Fruit fly (Drosophila melanogaster) whole organism, embryonic: ENCODE data around the gene Appl.

ENCODE experiments used
- Aef1 ChIP-seq: fragments of 200-800 bp; sonication (Bioruptor generic); IDR thresholded peaks from 3 replicates; pipeline ENCODE4 v1.3.6; 2022; ENCODE audit warnings: missing biosample characterization, missing genetic modification characterization
- Atf6 ChIP-seq: fragments of 200-800 bp; sonication (Bioruptor generic); IDR thresholded peaks from 2 replicates; pipeline ENCODE4 v1.3.6; 2022; ENCODE audit warnings: missing biosample characterization, missing genetic modification characterization
- Awh ChIP-seq: fragments of 200-800 bp; sonication (Bioruptor generic); IDR thresholded peaks from 2 replicates; pipeline ENCODE4, ENCODE4 v1.3.6; 2022; ENCODE audit warnings: missing biosample characterization, missing genetic modification characterization
- B-H2 ChIP-seq: fragments of 200-800 bp; sonication (Bioruptor generic); optimal IDR thresholded peaks from 2 replicates; lab custom pipeline; 2018; ENCODE audit warnings: missing biosample characterization, mild to moderate bottlenecking, missing genetic modification characterization
- CG10565 ChIP-seq: fragments of 200-800 bp; sonication (Bioruptor generic); optimal IDR thresholded peaks from 3 replicates; lab custom pipeline; 2016; ENCODE audit warnings: missing biosample characterization, mild to moderate bottlenecking, missing genetic modification characterization
- CG13123 ChIP-seq: fragments of 200-800 bp; sonication (Bioruptor generic); optimal IDR thresholded peaks from 2 replicates; lab custom pipeline; 2016; ENCODE audit warnings: missing biosample characterization, missing genetic modification characterization
- CG14050 ChIP-seq: fragments of 200-800 bp; sonication (Bioruptor generic); IDR thresholded peaks from 3 replicates; pipeline ENCODE4 v1.3.6; 2022; ENCODE audit warnings: missing biosample characterization, missing genetic modification characterization
- CG17385 ChIP-seq: fragments of 200-800 bp; sonication (Bioruptor generic); optimal IDR thresholded peaks from 3 replicates; lab custom pipeline; 2018; ENCODE audit warnings: missing biosample characterization, mild to moderate bottlenecking, missing genetic modification characterization
- CG30020 ChIP-seq: fragments of 200-800 bp; optimal IDR thresholded peaks from 2 replicates; lab custom pipeline; 2019; ENCODE audit warnings: missing biosample characterization, mild to moderate bottlenecking, missing genetic modification characterization, moderate library complexity
- CG30403 ChIP-seq: fragments of 200-800 bp; sonication (Bioruptor generic); optimal IDR thresholded peaks from 3 replicates; lab custom pipeline; 2016; ENCODE audit warnings: missing biosample characterization, missing genetic modification characterization
- CG3163 ChIP-seq: fragments of 200-800 bp; sonication (Bioruptor generic); optimal IDR thresholded peaks from 3 replicates; lab custom pipeline; 2016; ENCODE audit warnings: missing biosample characterization, missing genetic modification characterization
- CG4424 ChIP-seq: fragments of 200-800 bp; sonication (Bioruptor generic); optimal IDR thresholded peaks from 3 replicates; lab custom pipeline; 2016; ENCODE audit warnings: missing biosample characterization, missing genetic modification characterization
- CG7357 ChIP-seq: fragments of 200-800 bp; sonication (Bioruptor generic); IDR thresholded peaks from 3 replicates; pipeline ENCODE4 v1.3.6; 2022; ENCODE audit warnings: missing biosample characterization, missing genetic modification characterization
- CG7372 ChIP-seq: fragments of 200-800 bp; sonication (Bioruptor generic); IDR thresholded peaks from 2 replicates; pipeline ENCODE4 v1.3.6; 2022; ENCODE audit warnings: missing biosample characterization, missing genetic modification characterization
- CG8924 ChIP-seq: fragments of 200-800 bp; optimal IDR thresholded peaks from 3 replicates; lab custom pipeline; 2019; ENCODE audit warnings: missing biosample characterization, mild to moderate bottlenecking, missing genetic modification characterization, moderate library complexity
- CG9437 ChIP-seq: fragments of 200-800 bp; sonication (Bioruptor generic); optimal IDR thresholded peaks from 2 replicates; lab custom pipeline; 2018; ENCODE audit warnings: missing biosample characterization, mild to moderate bottlenecking, missing genetic modification characterization
- CG9609 ChIP-seq: fragments of 200-800 bp; sonication (Bioruptor generic); optimal IDR thresholded peaks from 3 replicates; lab custom pipeline; 2016; ENCODE audit warnings: missing biosample characterization, missing genetic modification characterization
- CG9797 ChIP-seq: fragments of 200-800 bp; sonication (Bioruptor generic); optimal IDR thresholded peaks from 3 replicates; lab custom pipeline; 2018; ENCODE audit warnings: missing biosample characterization, mild to moderate bottlenecking, missing genetic modification characterization
- HLH54F ChIP-seq: fragments of 200-800 bp; sonication (Bioruptor generic); optimal IDR thresholded peaks from 3 replicates; lab custom pipeline; 2016; ENCODE audit warnings: missing biosample characterization, missing genetic modification characterization
- Kr ChIP-seq: fragments of 200-800 bp; sonication (Bioruptor generic); optimal IDR thresholded peaks from 2 replicates; lab custom pipeline; 2017; ENCODE audit warnings: missing biosample characterization, mild to moderate bottlenecking, missing genetic modification characterization
- Mes4 ChIP-seq: fragments of 200-800 bp; sonication (Bioruptor generic); optimal IDR thresholded peaks from 2 replicates; lab custom pipeline; 2016; ENCODE audit warnings: missing biosample characterization, missing genetic modification characterization
- NfI ChIP-seq: fragments of 200-800 bp; sonication (Bioruptor generic); optimal IDR thresholded peaks from 3 replicates; lab custom pipeline; 2018; ENCODE audit warnings: missing biosample characterization, mild to moderate bottlenecking, missing genetic modification characterization, moderate library complexity
- Oaz ChIP-seq: fragments of 200-800 bp; sonication (Bioruptor generic); IDR thresholded peaks from 2 replicates; pipeline ENCODE4 v1.3.6; 2022; ENCODE audit warnings: missing biosample characterization, missing genetic modification characterization
- Opbp ChIP-seq: fragments of 200-800 bp; sonication (Bioruptor generic); IDR thresholded peaks from 3 replicates; pipeline ENCODE4 v1.3.6; 2022; ENCODE audit warnings: missing biosample characterization, missing genetic modification characterization; ENCODE audit not compliant: partially characterized antibody
- PHDP ChIP-seq: fragments of 200-800 bp; sonication (Bioruptor generic); optimal IDR thresholded peaks from 3 replicates; lab custom pipeline; 2018; ENCODE audit warnings: missing biosample characterization, mild to moderate bottlenecking, missing genetic modification characterization, moderate library complexity
- Sox102F ChIP-seq: fragments of 200-800 bp; sonication (Bioruptor generic); optimal IDR thresholded peaks from 2 replicates; lab custom pipeline; 2018; ENCODE audit warnings: missing biosample characterization, mild to moderate bottlenecking, missing genetic modification characterization, moderate library complexity
- Trl ChIP-seq, 3 experiments: fragments of >200 bp in 2 of 3; fragments of 200-800 bp in 1 of 3; sonication (Bioruptor generic) in 1 of 3; optimal IDR thresholded peaks; 2 replicates in 1 of 3; 3 replicates in 2 of 3; lab custom pipeline; 2016 to 2017; ENCODE audit warnings: missing biosample characterization in 1 of 3, missing genetic modification characterization in 1 of 3
- aop ChIP-seq: fragments of 200-800 bp; sonication (Bioruptor generic); IDR thresholded peaks from 2 replicates; pipeline ENCODE4 v1.3.6; 2022; ENCODE audit warnings: missing biosample characterization, missing genetic modification characterization
- ara ChIP-seq: fragments of 200-800 bp; sonication (Bioruptor generic); IDR thresholded peaks from 2 replicates; pipeline ENCODE4 v1.3.6; 2022; ENCODE audit warnings: missing biosample characterization, missing genetic modification characterization
- ato ChIP-seq: fragments of 200-800 bp; sonication (Bioruptor generic); IDR thresholded peaks from 2 replicates; pipeline ENCODE4 v1.3.6; 2022; ENCODE audit warnings: missing biosample characterization, missing genetic modification characterization; ENCODE audit not compliant: partially characterized antibody
- bigmax ChIP-seq: fragments of 200-800 bp; sonication (Bioruptor generic); optimal IDR thresholded peaks from 2 replicates; lab custom pipeline; 2018; ENCODE audit warnings: missing biosample characterization, mild to moderate bottlenecking, missing genetic modification characterization
- bowl ChIP-seq: fragments of 200-800 bp; sonication (Bioruptor generic); IDR thresholded peaks from 2 replicates; pipeline ENCODE4 v1.3.6; 2022; ENCODE audit warnings: missing biosample characterization, missing genetic modification characterization
- crol ChIP-seq: fragments of 200-800 bp; sonication (Bioruptor generic); IDR thresholded peaks from 2 replicates; pipeline ENCODE4 v1.3.6; 2022; ENCODE audit warnings: missing biosample characterization, missing genetic modification characterization
- dmrt99B ChIP-seq: fragments of 200-800 bp; sonication (Bioruptor generic); optimal IDR thresholded peaks from 2 replicates; lab custom pipeline; 2018; ENCODE audit warnings: missing biosample characterization, mild to moderate bottlenecking, missing genetic modification characterization, moderate library complexity
- dysf ChIP-seq: fragments of 200-800 bp; sonication (Bioruptor generic); IDR thresholded peaks from 3 replicates; pipeline ENCODE4 v1.3.6; 2022; ENCODE audit warnings: missing biosample characterization, missing genetic modification characterization
- exex ChIP-seq: fragments of 200-800 bp; sonication (Bioruptor generic); optimal IDR thresholded peaks from 4 replicates; lab custom pipeline; 2018; ENCODE audit warnings: missing biosample characterization, mild to moderate bottlenecking, missing genetic modification characterization, moderate library complexity
- grn ChIP-seq: fragments of 200-800 bp; sonication (Bioruptor generic); optimal IDR thresholded peaks from 3 replicates; lab custom pipeline; 2017; ENCODE audit warnings: missing biosample characterization, missing genetic modification characterization
- jumu ChIP-seq: fragments of 200-800 bp; sonication (Bioruptor generic); optimal IDR thresholded peaks from 3 replicates; lab custom pipeline; 2016; ENCODE audit warnings: missing biosample characterization, missing genetic modification characterization
- luna ChIP-seq: fragments of 200-800 bp; sonication (Bioruptor generic); optimal IDR thresholded peaks from 2 replicates; lab custom pipeline; 2016; ENCODE audit warnings: missing biosample characterization, missing genetic modification characterization
- maf-S ChIP-seq: fragments of 200-800 bp; sonication (Bioruptor generic); optimal IDR thresholded peaks from 2 replicates; lab custom pipeline; 2016; ENCODE audit warnings: missing biosample characterization, missing genetic modification characterization
- nau ChIP-seq: fragments of 200-800 bp; sonication (Bioruptor generic); optimal IDR thresholded peaks from 3 replicates; lab custom pipeline; 2017; ENCODE audit warnings: missing biosample characterization, mild to moderate bottlenecking, missing genetic modification characterization, missing genetic modification reagents
- odd ChIP-seq: fragments of 200-800 bp; sonication (Bioruptor generic); optimal IDR thresholded peaks from 2 replicates; lab custom pipeline; 2017; ENCODE audit warnings: missing biosample characterization, mild to moderate bottlenecking, missing genetic modification characterization
- pb ChIP-seq: fragments of 200-800 bp; sonication (Bioruptor generic); optimal IDR thresholded peaks from 3 replicates; lab custom pipeline; 2016; ENCODE audit warnings: missing biosample characterization, missing genetic modification characterization
- pita ChIP-seq: fragments of 200-800 bp; sonication (Bioruptor generic); optimal IDR thresholded peaks from 2 replicates; lab custom pipeline; 2017; ENCODE audit warnings: missing biosample characterization, mild to moderate bottlenecking, missing genetic modification characterization
- sd ChIP-seq: fragments of 200-800 bp; sonication (Bioruptor generic); optimal IDR thresholded peaks from 3 replicates; lab custom pipeline; 2018; ENCODE audit warnings: missing biosample characterization, mild to moderate bottlenecking, missing genetic modification characterization, moderate library complexity
- slou ChIP-seq: fragments of 200-800 bp; sonication (Bioruptor generic); optimal IDR thresholded peaks from 3 replicates; lab custom pipeline; 2016; ENCODE audit warnings: missing biosample characterization, missing genetic modification characterization
- sob ChIP-seq: fragments of 200-800 bp; sonication (Bioruptor generic); IDR thresholded peaks from 2 replicates; pipeline ENCODE4 v1.3.6; 2022; ENCODE audit warnings: missing biosample characterization, missing genetic modification characterization
- trh ChIP-seq: fragments of 200-800 bp; sonication (Bioruptor generic); optimal IDR thresholded peaks from 2 replicates; lab custom pipeline; 2016; ENCODE audit warnings: missing biosample characterization, missing genetic modification characterization
- zen ChIP-seq: fragments of 200-800 bp; sonication (Bioruptor generic); optimal IDR thresholded peaks from 3 replicates; lab custom pipeline; 2018; ENCODE audit warnings: missing biosample characterization, mild to moderate bottlenecking, missing genetic modification characterization, moderate library complexity
- zfh2 ChIP-seq: fragments of 200-800 bp; sonication (Bioruptor generic); optimal IDR thresholded peaks from 2 replicates; lab custom pipeline; 2016; ENCODE audit warnings: missing biosample characterization, missing genetic modification characterization

Gene Appl

dm6 chrX:487517-487957, 42.8 kb upstream of the Appl start, which contains the start of the genes CG18273 and CG3156 (continued):
- TF ChIP-seq dmrt99B: no peak
- TF ChIP-seq zen: peak; percentile 40
- TF ChIP-seq CG9609 (GFP tag; lab: Kevin White, UChicago): no peak
- peak; percentile 49 for TF ChIP-seq CG9797 (GFP tag; lab: Kevin White, UChicago)
- no peak for TF ChIP-seq CG14050 (GFP tag; lab: Robert Waterston, UW)
- peak; percentile 36 for TF ChIP-seq zfh2 (GFP tag; lab: Kevin White, UChicago)
- TF ChIP-seq HLH54F (GFP tag; lab: Kevin White, UChicago): no peak
- peak; percentile 33 for TF ChIP-seq CG8924
- peak; percentile 87 for TF ChIP-seq CG9437 (GFP tag; lab: Kevin White, UChicago)
- peak; percentile 7 for TF ChIP-seq CG30403 (GFP tag; lab: Kevin White, UChicago)
- TF ChIP-seq NfI: no peak
- peak; percentile 94 for TF ChIP-seq CG17385

- no peak for TF ChIP-seq sob (GFP tag; lab: Robert Waterston, UW)
- no peak for TF ChIP-seq CG7357 (GFP tag; lab: Robert Waterston, UW)
- no peak for TF ChIP-seq CG13123
- TF ChIP-seq nau (GFP tag; lab: Kevin White, UChicago): no peak
- no peak for TF ChIP-seq bowl (GFP tag; lab: Robert Waterston, UW)
- no peak for TF ChIP-seq jumu
- no peak for TF ChIP-seq CG30020 (tag; lab: Kevin White, UChicago)
- TF ChIP-seq bigmax (GFP tag; lab: Kevin White, UChicago): peak; percentile 89
- no peak for TF ChIP-seq Awh
- no peak for TF ChIP-seq maf-S (GFP tag; lab: Kevin White, UChicago)
- no peak for TF ChIP-seq luna (GFP tag; lab: Kevin White, UChicago)
- TF ChIP-seq Oaz (GFP tag; lab: Robert Waterston, UW): no peak
- no peak for TF ChIP-seq aop (GFP tag; lab: Robert Waterston, UW)
- TF ChIP-seq crol: peak; percentile 83
- no peak for TF ChIP-seq CG3163 (GFP tag; lab: Kevin White, UChicago)
- no peak for TF ChIP-seq pb
- TF ChIP-seq sd (tag; lab: Kevin White, UChicago): peak; percentile 67
- no peak for TF ChIP-seq CG4424 (GFP tag; lab: Kevin White, UChicago)
- no peak for TF ChIP-seq trh (GFP tag; lab: Kevin White, UChicago)
- TF ChIP-seq ara (GFP tag; lab: Robert Waterston, UW): no peak
- no peak for TF ChIP-seq CG9437 (GFP tag; lab: Kevin White, UChicago)
- peak; percentile 60 for TF ChIP-seq exex (tag; lab: Kevin White, UChicago)
- peak; percentile 74 for TF ChIP-seq grn (GFP tag; lab: Kevin White, UChicago)
- no peak for TF ChIP-seq Aef1 (GFP tag; lab: Robert Waterston, UW)
- TF ChIP-seq CG10565 (GFP tag; lab: Kevin White, UChicago): no peak
- no peak for TF ChIP-seq Kr (GFP tag; lab: Kevin White, UChicago)
- TF ChIP-seq Opbp (GFP tag; lab: Robert Waterston, UW): no peak
- no peak for TF ChIP-seq Sox102F (GFP tag; lab: Kevin White, UChicago)
- no peak for TF ChIP-seq ato
- no peak for TF ChIP-seq dysf (GFP tag; lab: Robert Waterston, UW)
- no peak for TF ChIP-seq Atf6
- TF ChIP-seq odd (GFP tag; lab: Kevin White, UChicago): no peak
- TF ChIP-seq Mes4 (GFP tag; lab: Kevin White, UChicago): no peak
- no peak for TF ChIP-seq pita
- TF ChIP-seq Trl (optimal IDR thresholded peaks at IDR 0.05; lab: Kevin White, UChicago): peak in 1 of 2 experiments; percentile 11
- no peak for TF ChIP-seq Trl (GFP tag; optimal IDR thresholded peaks at IDR 0.05; lab: Kevin White, UChicago)
- no peak for TF ChIP-seq CG7372
- TF ChIP-seq B-H2 (GFP tag; lab: Kevin White, UChicago): no peak
- TF ChIP-seq PHDP (tag; lab: Kevin White, UChicago): no peak
- TF ChIP-seq slou: no peak
Observed at dm6 chrX:492701-493299, 37.5 kb upstream of the Appl start.
